Worm (Caenorhabditis elegans): Measurements from ENCODE around the gene F18A12.2.

The F18A12.2 gene

DNA sequence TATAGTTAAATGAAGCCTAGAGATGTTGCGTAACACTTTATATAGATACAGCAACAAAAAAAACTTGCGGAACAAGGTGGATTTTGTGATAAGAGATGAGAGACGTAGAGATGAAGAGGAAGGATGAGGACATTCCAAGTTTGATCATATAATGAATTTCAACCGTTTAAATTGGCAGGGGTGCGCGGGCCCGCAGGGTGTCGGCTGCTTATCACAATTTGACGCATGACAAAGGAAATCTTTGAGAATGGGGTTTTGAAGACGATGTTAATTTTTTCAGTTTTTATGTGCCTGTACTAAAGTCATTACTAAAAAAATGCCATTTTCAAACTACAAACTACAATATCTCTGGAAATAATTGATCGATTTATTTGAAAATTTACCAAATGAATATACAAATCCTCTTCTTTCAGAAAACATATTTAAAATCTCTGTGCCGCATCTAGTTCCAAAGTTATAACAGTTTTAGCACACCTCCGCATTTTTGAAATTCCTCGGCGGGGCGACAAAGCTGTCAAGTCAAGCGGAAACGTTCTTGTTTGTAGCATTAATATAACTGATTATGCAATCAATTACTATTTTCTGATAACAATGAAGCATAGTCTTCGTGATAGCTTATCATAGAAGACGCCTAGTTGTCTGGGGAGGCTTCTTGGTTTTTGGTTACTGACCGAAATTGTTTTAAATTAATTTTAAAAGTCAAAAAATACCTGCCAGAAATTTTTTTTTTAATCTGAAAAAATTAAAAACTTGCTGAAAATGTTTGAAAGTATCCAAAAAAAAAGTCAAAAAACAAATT, 25.4 kb downstream of the F18A12.2 start:
- no peak for TF ChIP-seq sea-1 (GFP tag; conservative IDR thresholded peaks at IDR 0.05)
- TF ChIP-seq tbx-11 (GFP tag; IDR thresholded peaks at IDR 0.05) = no peak

DNA sequence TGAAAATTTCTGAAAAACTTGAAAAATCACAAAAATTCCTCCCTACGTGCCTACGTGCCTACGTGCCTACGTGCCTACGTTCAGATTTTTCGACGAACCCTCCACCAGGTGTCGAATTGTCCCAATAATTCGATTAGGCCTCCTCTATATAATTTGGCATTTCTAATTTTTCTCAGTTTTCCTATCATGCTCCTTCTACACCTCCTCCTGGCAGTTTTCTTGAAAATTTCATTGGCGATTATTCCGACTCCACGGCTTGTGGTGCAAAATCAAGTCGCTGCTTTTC, 25.9 kb downstream of the F18A12.2 start, which contains the start of gene C16C8.17:
TSS of gene C16C8.17 (plus strand) at position 187 of the 286 bp plus-strand sequence.
- TF ChIP-seq tbx-11 (GFP tag; IDR thresholded peaks at IDR 0.05) (no peak), sea-1 (GFP tag; conservative IDR thresholded peaks at IDR 0.05) (no peak), scrt-1 (GFP tag; IDR thresholded peaks at IDR 0.05) (no peak), tbx-37 (GFP tag; conservative IDR thresholded peaks at IDR 0.05) (no peak), aly-1 (tag; optimal IDR thresholded peaks at IDR 0.05) (no peak), ets-7 (tag; optimal IDR thresholded peaks at IDR 0.05) (no peak), flt-1 (GFP tag; IDR thresholded peaks at IDR 0.05) (no peak), ama-1 (optimal IDR thresholded peaks at IDR 0.05) (no peak), hmg-4 (GFP tag; optimal IDR thresholded peaks at IDR 0.05) (no peak), pes-1 (GFP tag; IDR thresholded peaks at IDR 0.05) (no peak), B0310.2 (tag; optimal IDR thresholded peaks at IDR 0.05) (no peak), F13C5.2 (tag; optimal IDR thresholded peaks at IDR 0.05) (no peak), hnd-1 (tag; optimal IDR thresholded peaks at IDR 0.05) (no peak), hmbx-1 (tag; optimal IDR thresholded peaks at IDR 0.05) (no peak), tra-4 (tag; optimal IDR thresholded peaks at IDR 0.05) (no peak), ceh-13 (GFP tag; optimal IDR thresholded peaks at IDR 0.05) (no peak), ceh-36 (tag; optimal IDR thresholded peaks at IDR 0.05) (no peak)

DNA sequence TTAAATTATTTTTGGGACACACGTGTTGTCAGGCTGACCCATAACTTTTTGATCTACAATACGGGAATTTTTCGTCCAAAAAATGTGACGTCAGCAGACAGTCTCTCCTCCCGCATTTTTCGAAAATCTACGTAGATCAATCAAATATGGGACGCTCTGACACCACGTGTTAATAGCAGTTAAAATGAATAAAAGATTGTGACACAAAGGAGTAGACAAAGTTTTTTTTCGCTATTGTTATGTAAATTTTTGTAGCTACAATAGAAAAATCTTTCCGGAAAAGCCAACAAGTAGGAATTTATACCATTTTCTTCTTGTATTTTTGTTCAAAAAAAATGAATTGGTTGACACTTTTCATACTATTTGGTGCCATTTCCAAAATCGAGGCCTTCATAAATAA, 26.7 kb downstream of the F18A12.2 start, which contains the start of gene C16C8.27:
TSS of gene C16C8.27 (plus strand) at position 301 of the 400 bp plus-strand sequence.
- TF ChIP-seq scrt-1 (GFP tag; IDR thresholded peaks at IDR 0.05) (no peak), ceh-13 (GFP tag; optimal IDR thresholded peaks at IDR 0.05) (no peak)

DNA sequence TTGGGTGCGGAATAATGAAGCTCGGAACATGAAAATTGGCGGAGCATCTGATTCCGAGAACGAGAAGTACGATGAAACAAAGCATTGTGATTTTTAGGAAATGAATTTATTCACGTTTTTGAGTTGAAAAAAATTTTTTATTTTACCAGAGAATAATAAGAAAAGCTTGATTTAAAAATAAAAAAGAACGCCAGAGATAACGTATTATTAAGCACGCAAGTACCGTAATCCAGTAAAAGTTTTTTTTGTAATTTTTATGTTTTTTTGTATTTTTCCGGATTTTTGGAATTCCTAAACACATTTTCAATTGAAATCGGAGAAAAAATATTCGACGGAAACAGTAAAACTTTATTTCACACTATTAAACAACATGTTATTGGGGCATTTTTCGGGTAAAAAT, 28.5 kb downstream of the F18A12.2 start, which contains the start of gene C16C8.22:
TSS of gene C16C8.22 (minus strand) at position 101 of the 400 bp plus-strand sequence.
- TF ChIP-seq hmg-4 (GFP tag; optimal IDR thresholded peaks at IDR 0.05) (no peak), B0310.2 (tag; optimal IDR thresholded peaks at IDR 0.05) (no peak), pes-1 (GFP tag; IDR thresholded peaks at IDR 0.05) (no peak), scrt-1 (GFP tag; IDR thresholded peaks at IDR 0.05) (no peak)

DNA sequence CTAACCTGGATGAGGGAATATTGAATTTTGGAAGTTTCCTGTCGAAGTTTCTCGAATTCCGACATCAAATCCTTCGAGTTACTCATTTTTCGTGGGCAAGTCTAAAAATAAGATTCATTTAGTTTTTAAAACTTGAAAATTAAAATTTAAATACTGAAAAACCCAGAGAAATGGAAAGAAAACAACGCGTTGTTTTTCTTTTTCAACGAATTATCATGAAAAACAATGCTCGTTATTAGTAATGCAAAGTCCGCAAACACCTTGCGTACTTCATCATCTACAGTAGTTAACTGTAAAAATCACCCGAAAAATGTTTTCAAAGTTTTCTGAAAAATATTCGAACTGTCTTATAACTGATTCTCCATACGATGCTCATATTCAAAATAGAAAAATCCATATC, 29.6 kb downstream of the F18A12.2 start, which contains the start of gene C16C8.4:
TSS of gene C16C8.4 (minus strand) at position 101 of the 400 bp plus-strand sequence.
- TF ChIP-seq hmg-4 (GFP tag; optimal IDR thresholded peaks at IDR 0.05) = no peak
- TF ChIP-seq tbx-11 (GFP tag; IDR thresholded peaks at IDR 0.05) = no peak

DNA sequence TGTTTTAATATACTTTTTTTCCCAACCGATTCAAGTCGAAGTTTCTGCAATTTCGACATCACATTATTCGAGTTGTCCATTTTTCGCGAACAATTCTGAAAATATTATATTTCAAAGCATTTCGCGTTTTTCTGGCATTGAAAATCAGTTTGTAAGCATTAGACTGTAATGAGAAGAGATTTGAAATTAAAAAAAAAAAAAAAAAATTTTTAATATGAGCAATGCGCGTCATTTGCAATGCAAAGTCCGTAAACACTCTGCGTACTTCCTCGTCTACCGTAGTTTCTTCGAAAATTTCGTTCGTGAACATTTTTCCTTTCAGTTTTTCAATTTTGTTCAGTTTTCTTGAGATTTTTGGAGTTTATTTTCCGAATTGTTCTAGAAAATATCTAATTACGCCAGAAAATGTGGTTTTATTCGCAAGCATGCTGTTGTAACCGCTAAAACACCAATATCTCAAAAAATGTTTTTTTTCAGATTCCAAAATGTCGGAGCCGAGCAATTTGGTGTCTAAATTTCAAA, 30.7 kb downstream of the F18A12.2 start, which contains the start of the genes C16C8.5 and C16C8.16:
TSS of gene C16C8.5 (minus strand) at position 101 of the 522 bp plus-strand sequence.
TSS of gene C16C8.16 (plus strand) at position 472 of the 522 bp plus-strand sequence.
- TF ChIP-seq hnd-1 (tag; optimal IDR thresholded peaks at IDR 0.05) = no peak
- TF ChIP-seq sea-1 (GFP tag; conservative IDR thresholded peaks at IDR 0.05) = no peak
- TF ChIP-seq B0310.2 (tag; optimal IDR thresholded peaks at IDR 0.05) = no peak
- TF ChIP-seq aly-1 (tag; optimal IDR thresholded peaks at IDR 0.05) = no peak
- no peak for TF ChIP-seq ceh-36 (tag; optimal IDR thresholded peaks at IDR 0.05)
- no peak for TF ChIP-seq tra-4 (tag; optimal IDR thresholded peaks at IDR 0.05)
- no peak for TF ChIP-seq scrt-1 (GFP tag; IDR thresholded peaks at IDR 0.05)
- TF ChIP-seq tbx-37 (GFP tag; conservative IDR thresholded peaks at IDR 0.05) = no peak
- no peak for TF ChIP-seq hmg-4 (GFP tag; optimal IDR thresholded peaks at IDR 0.05)
- no peak for TF ChIP-seq F13C5.2 (tag; optimal IDR thresholded peaks at IDR 0.05)
- no peak for TF ChIP-seq ets-7 (tag; optimal IDR thresholded peaks at IDR 0.05)
- TF ChIP-seq flt-1 (GFP tag; IDR thresholded peaks at IDR 0.05) = no peak
- no peak for TF ChIP-seq pes-1 (GFP tag; IDR thresholded peaks at IDR 0.05)

DNA sequence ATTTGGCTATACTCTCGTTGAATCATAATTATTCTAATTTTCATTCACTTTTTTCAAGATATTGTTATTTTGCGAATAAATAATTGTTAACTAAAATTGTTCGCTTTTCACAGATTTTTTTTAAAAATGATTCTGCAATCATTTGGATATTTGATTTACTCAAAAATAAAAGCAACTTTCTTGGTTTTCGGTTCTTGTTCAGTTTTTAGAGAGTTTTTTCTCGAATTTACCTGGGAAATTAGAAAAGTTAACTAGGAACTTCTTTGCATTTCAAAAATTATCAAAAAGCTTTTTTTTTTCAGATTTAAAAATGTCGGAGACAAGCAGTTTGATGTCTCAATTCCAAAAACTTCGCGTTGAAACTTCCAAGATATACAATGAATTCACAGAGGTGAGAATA, 32.0 kb downstream of the F18A12.2 start, which contains the start of the genes C16C8.20 and gldi-6:
TSS of gene C16C8.20 (plus strand) at position 301 of the 400 bp plus-strand sequence.
TSS of gene gldi-6 (plus strand) at position 301 of the 400 bp plus-strand sequence.
- no peak for TF ChIP-seq hmbx-1 (tag; optimal IDR thresholded peaks at IDR 0.05)
- TF ChIP-seq scrt-1 (GFP tag; IDR thresholded peaks at IDR 0.05) = no peak
- TF ChIP-seq flt-1 (GFP tag; IDR thresholded peaks at IDR 0.05) = no peak
- no peak for TF ChIP-seq sea-1 (GFP tag; conservative IDR thresholded peaks at IDR 0.05)
- TF ChIP-seq pes-1 (GFP tag; IDR thresholded peaks at IDR 0.05) = no peak
- no peak for TF ChIP-seq tbx-11 (GFP tag; IDR thresholded peaks at IDR 0.05)
- TF ChIP-seq ama-1 (optimal IDR thresholded peaks at IDR 0.05) = no peak
- TF ChIP-seq aly-1 (tag; optimal IDR thresholded peaks at IDR 0.05) = no peak
- no peak for TF ChIP-seq F13C5.2 (tag; optimal IDR thresholded peaks at IDR 0.05)
- no peak for TF ChIP-seq ceh-36 (tag; optimal IDR thresholded peaks at IDR 0.05)
- no peak for TF ChIP-seq hnd-1 (tag; optimal IDR thresholded peaks at IDR 0.05)
- no peak for TF ChIP-seq ceh-13 (GFP tag; optimal IDR thresholded peaks at IDR 0.05)
- no peak for TF ChIP-seq hmg-4 (GFP tag; optimal IDR thresholded peaks at IDR 0.05)
- TF ChIP-seq tbx-37 (GFP tag; conservative IDR thresholded peaks at IDR 0.05) = no peak
- TF ChIP-seq ets-7 (tag; optimal IDR thresholded peaks at IDR 0.05) = no peak
- TF ChIP-seq tra-4 (tag; optimal IDR thresholded peaks at IDR 0.05) = no peak
- TF ChIP-seq B0310.2 (tag; optimal IDR thresholded peaks at IDR 0.05) = no peak

DNA sequence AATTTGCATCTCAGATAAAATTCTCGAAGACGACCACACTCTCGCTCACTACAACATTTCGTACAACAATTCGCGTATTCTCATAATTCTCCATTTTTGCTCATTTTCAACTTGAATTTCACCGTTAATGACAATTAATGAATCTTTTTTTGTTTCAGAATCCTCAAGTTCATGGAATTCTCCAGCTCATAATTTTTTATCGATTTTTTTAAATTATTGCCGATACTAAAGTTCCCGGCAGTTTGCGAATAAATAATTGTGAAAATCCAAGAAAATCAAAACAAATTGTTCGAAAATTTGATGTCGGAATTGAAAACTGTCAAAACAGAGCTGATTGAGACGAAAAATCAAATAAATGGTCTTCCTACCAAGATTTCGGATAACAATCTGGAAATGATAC, 33.2 kb downstream of the F18A12.2 start, which contains the start of gene C16C8.21:
TSS of gene C16C8.21 (plus strand) at position 301 of the 400 bp plus-strand sequence.
- no peak for TF ChIP-seq hmbx-1 (tag; optimal IDR thresholded peaks at IDR 0.05)
- TF ChIP-seq ama-1 (optimal IDR thresholded peaks at IDR 0.05) = no peak
- no peak for TF ChIP-seq tra-4 (tag; optimal IDR thresholded peaks at IDR 0.05)
- no peak for TF ChIP-seq F13C5.2 (tag; optimal IDR thresholded peaks at IDR 0.05)
- no peak for TF ChIP-seq scrt-1 (GFP tag; IDR thresholded peaks at IDR 0.05)
- TF ChIP-seq ceh-13 (GFP tag; optimal IDR thresholded peaks at IDR 0.05) = no peak
- TF ChIP-seq tbx-37 (GFP tag; conservative IDR thresholded peaks at IDR 0.05) = no peak
- TF ChIP-seq hnd-1 (tag; optimal IDR thresholded peaks at IDR 0.05) = no peak
- no peak for TF ChIP-seq tbx-11 (GFP tag; IDR thresholded peaks at IDR 0.05)
- TF ChIP-seq pes-1 (GFP tag; IDR thresholded peaks at IDR 0.05) = no peak
- no peak for TF ChIP-seq B0310.2 (tag; optimal IDR thresholded peaks at IDR 0.05)
- TF ChIP-seq ceh-36 (tag; optimal IDR thresholded peaks at IDR 0.05) = no peak
- TF ChIP-seq aly-1 (tag; optimal IDR thresholded peaks at IDR 0.05) = no peak
- no peak for TF ChIP-seq flt-1 (GFP tag; IDR thresholded peaks at IDR 0.05)
- TF ChIP-seq hmg-4 (GFP tag; optimal IDR thresholded peaks at IDR 0.05) = no peak

Measured in whole organism, early embryonic.